Worm (Caenorhabditis elegans) whole organism, L2 larva: ENCODE measurements around the gene F10E9.2.

ENCODE experiments used
- C34F6.9 ChIP-seq: fragments of 150-350 bp; optimal IDR thresholded peaks from 2 replicates; lab custom pipeline; 2014; ENCODE audit warnings: missing biosample characterization, missing genetic modification characterization
- F13H6.1 ChIP-seq: sonication (generic microtip); optimal IDR thresholded peaks from 2 replicates; lab custom pipeline; 2016; ENCODE audit warnings: missing genetic modification characterization, missing compliant biosample characterization
- R02D3.7 ChIP-seq: fragments of 150-350 bp; optimal IDR thresholded peaks from 2 replicates; lab custom pipeline; 2014; ENCODE audit warnings: missing biosample characterization, missing genetic modification characterization
- Y55F3AM.14 ChIP-seq: fragments of 200-800 bp; sonication (Bioruptor generic); optimal IDR thresholded peaks from 2 replicates; lab custom pipeline; 2018; ENCODE audit warnings: mild to moderate bottlenecking, missing genetic modification characterization, missing compliant biosample characterization
- ZK546.5 ChIP-seq: sonication (generic microtip); optimal IDR thresholded peaks from 2 replicates; lab custom pipeline; 2017; ENCODE audit warnings: missing biosample characterization, missing genetic modification characterization
- alr-1 ChIP-seq: fragments of 150-350 bp; optimal IDR thresholded peaks from 2 replicates; lab custom pipeline; 2014; ENCODE audit warnings: missing biosample characterization, missing genetic modification characterization
- ama-1 ChIP-seq: fragments of 150-350 bp; optimal IDR thresholded peaks from 2 replicates; lab custom pipeline; 2018; ENCODE audit warnings: inconsistent platforms
- blmp-1 ChIP-seq: sonication (generic microtip); optimal IDR thresholded peaks from 2 replicates; lab custom pipeline; 2017; ENCODE audit warnings: missing genetic modification characterization, mild to moderate bottlenecking, missing compliant biosample characterization, antibody characterized with exemption, moderate library complexity; ENCODE audit not compliant: insufficient read depth
- ceh-16 ChIP-seq: fragments of 150-350 bp; optimal IDR thresholded peaks from 2 replicates; lab custom pipeline; 2014; ENCODE audit warnings: missing biosample characterization, missing genetic modification characterization
- ceh-82 ChIP-seq: fragments of 150-350 bp; optimal IDR thresholded peaks from 2 replicates; lab custom pipeline; 2014; ENCODE audit warnings: missing biosample characterization, missing genetic modification characterization
- crh-2 ChIP-seq: sonication (generic microtip); optimal IDR thresholded peaks from 2 replicates; lab custom pipeline; 2017; ENCODE audit warnings: missing biosample characterization, missing genetic modification characterization
- dmd-4 ChIP-seq: sonication (generic microtip); optimal IDR thresholded peaks from 2 replicates; lab custom pipeline; 2017; ENCODE audit warnings: missing biosample characterization, missing genetic modification characterization
- egl-27 ChIP-seq: sonication (generic microtip); optimal IDR thresholded peaks from 3 replicates; lab custom pipeline; 2017; ENCODE audit warnings: missing biosample characterization, missing genetic modification reagents, missing genetic modification characterization
- elt-3 ChIP-seq: sonication (generic microtip); optimal IDR thresholded peaks from 2 replicates; lab custom pipeline; 2017; ENCODE audit warnings: missing biosample characterization, missing genetic modification characterization
- fos-1 ChIP-seq: fragments of 150-350 bp; optimal IDR thresholded peaks from 2 replicates; lab custom pipeline; 2014; ENCODE audit warnings: missing biosample characterization, missing genetic modification characterization
- gmeb-1 ChIP-seq: fragments of 150-350 bp; optimal IDR thresholded peaks from 2 replicates; lab custom pipeline; 2014; ENCODE audit warnings: missing biosample characterization, missing genetic modification characterization
- lin-13 ChIP-seq: fragments of 150-350 bp; optimal IDR thresholded peaks from 2 replicates; lab custom pipeline; 2014; ENCODE audit warnings: missing biosample characterization, missing genetic modification reagents, missing genetic modification characterization
- lsy-2 ChIP-seq, 2 experiments: fragments of 150-350 bp in 1 of 2; sonication (generic microtip) in 1 of 2; optimal IDR thresholded peaks; 2 replicates each; lab custom pipeline; 2014 to 2017; ENCODE audit warnings: missing biosample characterization in 2 of 2, missing genetic modification characterization in 2 of 2
- mab-5 ChIP-seq: fragments of 150-350 bp; optimal IDR thresholded peaks from 2 replicates; lab custom pipeline; 2014; ENCODE audit warnings: missing biosample characterization, missing genetic modification characterization
- mdl-1 ChIP-seq, 2 experiments: fragments of 150-350 bp in 1 of 2; sonication (generic microtip) in 1 of 2; optimal IDR thresholded peaks; 2 replicates each; lab custom pipeline; 2017; ENCODE audit warnings: missing biosample characterization in 2 of 2, missing genetic modification characterization in 2 of 2
- nhr-10 ChIP-seq: sonication (generic microtip); optimal IDR thresholded peaks from 2 replicates; lab custom pipeline; 2017; ENCODE audit warnings: missing biosample characterization, missing genetic modification characterization
- nhr-11 ChIP-seq: fragments of 150-350 bp; optimal IDR thresholded peaks from 2 replicates; lab custom pipeline; 2014; ENCODE audit warnings: missing biosample characterization, missing genetic modification characterization
- nhr-129 ChIP-seq: fragments of 150-350 bp; optimal IDR thresholded peaks from 2 replicates; lab custom pipeline; 2014; ENCODE audit warnings: missing biosample characterization, missing genetic modification characterization
- nhr-21 ChIP-seq: fragments of 150-350 bp; optimal IDR thresholded peaks from 2 replicates; lab custom pipeline; 2014; ENCODE audit warnings: missing biosample characterization, missing genetic modification characterization
- nhr-23 ChIP-seq: fragments of 150-350 bp; optimal IDR thresholded peaks from 2 replicates; lab custom pipeline; 2014; ENCODE audit warnings: missing biosample characterization, missing genetic modification reagents, missing genetic modification characterization
- nhr-237 ChIP-seq: fragments of 150-350 bp; optimal IDR thresholded peaks from 2 replicates; lab custom pipeline; 2014; ENCODE audit warnings: missing biosample characterization, missing genetic modification characterization
- nhr-25 ChIP-seq: fragments of 150-350 bp; sonication (generic microtip); optimal IDR thresholded peaks from 3 replicates; lab custom pipeline; 2014; ENCODE audit warnings: missing biosample characterization, missing genetic modification characterization
- peb-1 ChIP-seq: fragments of 150-350 bp; optimal IDR thresholded peaks from 2 replicates; lab custom pipeline; 2014; ENCODE audit warnings: missing biosample characterization, missing genetic modification characterization
- sem-4 ChIP-seq: fragments of 150-350 bp; optimal IDR thresholded peaks from 2 replicates; lab custom pipeline; 2014; ENCODE audit warnings: missing biosample characterization, missing genetic modification reagents, missing genetic modification characterization
- skn-1 ChIP-seq: sonication (generic microtip); optimal IDR thresholded peaks from 2 replicates; lab custom pipeline; 2017; ENCODE audit warnings: missing biosample characterization, missing genetic modification characterization
- sma-3 ChIP-seq: sonication (generic microtip); optimal IDR thresholded peaks from 2 replicates; lab custom pipeline; 2016; ENCODE audit warnings: missing genetic modification reagents, missing genetic modification characterization, missing compliant biosample characterization
- sma-9 ChIP-seq, 2 experiments: fragments of 150-350 bp in 1 of 2; sonication (generic microtip) in 1 of 2; optimal IDR thresholded peaks; 2 replicates each; lab custom pipeline; 2014 to 2016; ENCODE audit warnings: missing genetic modification characterization in 2 of 2, mild to moderate bottlenecking in 1 of 2, missing biosample characterization in 1 of 2, missing compliant biosample characterization in 1 of 2, missing genetic modification reagents in 1 of 2, moderate library complexity in 1 of 2
- snpc-4 ChIP-seq: fragments of 150-350 bp; optimal IDR thresholded peaks from 2 replicates; lab custom pipeline; 2014; ENCODE audit warnings: missing biosample characterization, missing genetic modification characterization
- unc-39 ChIP-seq: fragments of 150-350 bp; optimal IDR thresholded peaks from 2 replicates; lab custom pipeline; 2014; ENCODE audit warnings: missing biosample characterization, missing genetic modification characterization
- unc-55 ChIP-seq: fragments of 150-350 bp; sonication (generic microtip); optimal IDR thresholded peaks from 3 replicates; lab custom pipeline; 2014; ENCODE audit warnings: missing biosample characterization, missing genetic modification reagents, missing genetic modification characterization
- unc-62 ChIP-seq: fragments of 150-350 bp; optimal IDR thresholded peaks from 2 replicates; lab custom pipeline; 2014; ENCODE audit warnings: missing biosample characterization, missing genetic modification reagents, missing genetic modification characterization
- zag-1 ChIP-seq: fragments of 150-350 bp; optimal IDR thresholded peaks from 2 replicates; lab custom pipeline; 2014; ENCODE audit warnings: missing biosample characterization, missing genetic modification characterization
- ztf-1 ChIP-seq: fragments of 200-800 bp; sonication (Bioruptor generic); conservative IDR thresholded peaks from 2 replicates; pipeline ENCODE4 v1.3.6; 2022; ENCODE audit warnings: missing genetic modification characterization, missing compliant biosample characterization
- ztf-11 ChIP-seq: sonication (generic microtip); optimal IDR thresholded peaks from 2 replicates; lab custom pipeline; 2017; ENCODE audit warnings: missing biosample characterization, missing genetic modification characterization
- ztf-4 ChIP-seq: fragments of 150-350 bp; optimal IDR thresholded peaks from 2 replicates; lab custom pipeline; 2014; ENCODE audit warnings: missing biosample characterization, missing genetic modification characterization

Gene F10E9.2

ce11 chrIII:8312393-8312792 lies at the start of gene F10E9.2:
TSS of gene F10E9.2 (plus strand) at chrIII:8312693.
- no peak for TF ChIP-seq lsy-2 (tag; optimal IDR thresholded peaks at IDR 0.05; lab: Kevin White, UChicago)
- no peak for TF ChIP-seq nhr-237 (tag; lab: Kevin White, UChicago)
- TF ChIP-seq alr-1 (tag; lab: Kevin White, UChicago), result no peak
- TF ChIP-seq ceh-82 (tag; lab: Kevin White, UChicago), result no peak
- no peak for TF ChIP-seq fos-1 (tag; lab: Kevin White, UChicago)
- TF ChIP-seq zag-1, result no peak
- no peak for TF ChIP-seq elt-3 (tag; lab: Kevin White, UChicago)
- no peak for TF ChIP-seq blmp-1
- TF ChIP-seq egl-27, result no peak
- no peak for TF ChIP-seq ZK546.5 (tag; lab: Kevin White, UChicago)

- TF ChIP-seq Y55F3AM.14 (GFP tag; lab: Kevin White, UChicago) (no peak), nhr-11 (tag; lab: Kevin White, UChicago) (no peak), nhr-129 (tag; lab: Kevin White, UChicago) (no peak), alr-1 (tag; lab: Kevin White, UChicago) (no peak), lsy-2 (tag; optimal IDR thresholded peaks at IDR 0.05; lab: Kevin White, UChicago) (no peak), dmd-4 (tag; lab: Kevin White, UChicago) (no peak), nhr-21 (tag; lab: Kevin White, UChicago) (peak; percentile 1), ZK546.5 (tag; lab: Kevin White, UChicago) (no peak), egl-27 (no peak), nhr-25 (peak; percentile 16), unc-55 (GFP tag; lab: Kevin White, UChicago) (no peak), unc-62 (no peak), F13H6.1 (tag; lab: Kevin White, UChicago) (no peak), ama-1 (lab: Kevin White, UChicago) (no peak)
Observed at ce11 chrIII:8263377-8263776, 49.1 kb upstream of the F10E9.2 start, which contains the start of gene col-91. TSS of gene col-91 (minus strand) at chrIII:8263664.

- peak; percentile 29 for TF ChIP-seq blmp-1
- TF ChIP-seq crh-2 (tag; lab: Kevin White, UChicago), result peak; percentile 8
- no peak for TF ChIP-seq R02D3.7
- peak; percentile 53 for TF ChIP-seq unc-55 (GFP tag; lab: Kevin White, UChicago)
- TF ChIP-seq, all 48 proteins: peak for 3
Observed at ce11 chrIII:8265753-8266152, 46.7 kb upstream of the F10E9.2 start, which contains the start of gene mrps-9. TSS of gene mrps-9 (plus strand) at chrIII:8266062.

ce11 chrIII:8268296-8268695 lies 44.2 kb upstream of the F10E9.2 start, which contains the start of the genes F09G8.7 and crn-7:
TSS of gene F09G8.7 (minus strand) at chrIII:8268355.
TSS of gene crn-7 (plus strand) at chrIII:8268531.
- TF ChIP-seq ztf-1 (GFP tag; lab: Robert Waterston, UW) (no peak), lsy-2 (tag; optimal IDR thresholded peaks at IDR 0.05; lab: Kevin White, UChicago) (peak in 1 of 2 experiments; percentile 47), lin-13 (GFP tag; lab: Kevin White, UChicago) (no peak), sma-9 (GFP tag; optimal IDR thresholded peaks at IDR 0.05; lab: Kevin White, UChicago) (no peak), sma-9 (tag; optimal IDR thresholded peaks at IDR 0.05; lab: Kevin White, UChicago) (no peak), unc-62 (no peak), unc-39 (tag; lab: Kevin White, UChicago) (no peak), ztf-11 (no peak), snpc-4 (tag; lab: Kevin White, UChicago) (no peak), nhr-237 (tag; lab: Kevin White, UChicago) (no peak), nhr-11 (tag; lab: Kevin White, UChicago) (no peak), nhr-129 (tag; lab: Kevin White, UChicago) (peak; percentile 51), peb-1 (no peak), ZK546.5 (tag; lab: Kevin White, UChicago) (no peak), fos-1 (tag; lab: Kevin White, UChicago) (peak; percentile 20), elt-3 (tag; lab: Kevin White, UChicago) (no peak), alr-1 (tag; lab: Kevin White, UChicago) (no peak), ceh-16 (tag; lab: Kevin White, UChicago) (no peak), zag-1 (no peak), sem-4 (tag; lab: Kevin White, UChicago) (no peak), unc-55 (GFP tag; lab: Kevin White, UChicago) (peak; percentile 8), ama-1 (lab: Kevin White, UChicago) (no peak), nhr-23 (tag; lab: Kevin White, UChicago) (no peak), sma-3 (GFP tag; lab: Kevin White, UChicago) (no peak), mab-5 (tag; lab: Kevin White, UChicago) (no peak), skn-1 (tag; lab: Kevin White, UChicago) (no peak), ztf-4 (tag; lab: Kevin White, UChicago) (no peak), gmeb-1 (no peak), C34F6.9 (tag; lab: Kevin White, UChicago) (peak; percentile 64), mdl-1 (tag; optimal IDR thresholded peaks at IDR 0.05; lab: Kevin White, UChicago) (no peak), nhr-10 (tag; lab: Kevin White, UChicago) (no peak)
